Worm (Caenorhabditis elegans) whole organism, midembryonic: ENCODE measurements around the gene mca-2.
A peak's percentile ranks its signal among the peaks of the same experiment; 100 is the strongest.

Experiments used
- T22C8.4 ChIP-seq: fragments of 200-800 bp; sonication (Bioruptor generic); IDR thresholded peaks from 2 replicates; pipeline ENCODE4 v1.3.6; 2022; ENCODE audit warnings: missing genetic modification characterization, missing compliant biosample characterization
- flt-1 ChIP-seq: fragments of 200-800 bp; sonication (Bioruptor generic); IDR thresholded peaks from 2 replicates; pipeline ENCODE4 v1.3.6; 2022; ENCODE audit warnings: missing genetic modification characterization, missing compliant biosample characterization
- klf-2 ChIP-seq: fragments of 200-800 bp; sonication (Bioruptor generic); conservative IDR thresholded peaks from 2 replicates; pipeline ENCODE4 v1.3.6; 2022; ENCODE audit warnings: missing genetic modification reagents, missing genetic modification characterization, missing compliant biosample characterization
- med-1 ChIP-seq: sonication (generic microtip); optimal IDR thresholded peaks from 2 replicates; lab custom pipeline; 2017; ENCODE audit warnings: missing genetic modification characterization, mild to moderate bottlenecking, missing compliant biosample characterization, antibody characterized with exemption, missing genetic modification reagents; ENCODE audit not compliant: insufficient read depth
- tab-1 ChIP-seq: fragments of 200-800 bp; sonication (Bioruptor generic); IDR thresholded peaks from 2 replicates; pipeline ENCODE4 v1.3.6; 2022; ENCODE audit warnings: missing genetic modification characterization, missing compliant biosample characterization
- ztf-23 ChIP-seq: fragments of 200-800 bp; sonication (Bioruptor generic); IDR thresholded peaks from 2 replicates; pipeline ENCODE4 v1.3.6; 2022; ENCODE audit warnings: missing genetic modification reagents, missing genetic modification characterization, missing compliant biosample characterization
- ztf-29 ChIP-seq: fragments of 200-800 bp; sonication (Bioruptor generic); IDR thresholded peaks from 2 replicates; pipeline ENCODE4 v1.3.6; 2022; ENCODE audit warnings: missing genetic modification reagents, missing genetic modification characterization, missing compliant biosample characterization

DNA sequence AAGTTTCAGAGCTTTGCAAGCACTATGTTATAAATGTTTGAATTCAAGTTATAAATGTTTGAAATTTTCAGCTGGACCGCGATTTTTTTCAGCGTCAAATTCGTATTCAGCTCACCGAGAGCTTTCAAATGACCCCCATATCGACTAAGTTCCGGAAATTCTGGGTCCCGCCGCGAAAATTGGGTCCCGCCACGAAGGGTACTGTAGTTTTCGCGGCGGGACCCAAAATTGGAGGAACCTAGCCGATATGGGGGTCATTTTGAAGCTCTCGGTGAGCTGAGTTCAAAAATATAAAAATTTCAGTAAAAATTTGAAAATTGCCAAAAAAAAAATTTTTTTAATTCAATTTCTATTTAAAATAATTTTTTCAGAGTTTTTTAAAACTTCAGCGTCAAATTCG lies 22.9 kb downstream of the mca-2 start:
- 0 out of 2 replicates have a peak, but pooled peaks have one; percentile 7 for TF ChIP-seq tab-1
- no peak for TF ChIP-seq T22C8.4 (GFP tag; lab: Robert Waterston, UW)
- TF ChIP-seq ztf-29 (GFP tag; lab: Robert Waterston, UW), result no peak
- no peak for TF ChIP-seq klf-2 (GFP tag; lab: Robert Waterston, UW)
- TF ChIP-seq med-1 (GFP tag; lab: Kevin White, UChicago), result no peak
- no peak for TF ChIP-seq ztf-23 (GFP tag; lab: Robert Waterston, UW)
- no peak for TF ChIP-seq flt-1 (GFP tag; lab: Robert Waterston, UW)
